Fruit fly (Drosophila melanogaster) S2 (cell line): Measurements from ENCODE around the gene Pdk1.

Experiments used
- CG8478 ChIP-seq: fragments of >200 bp; optimal IDR thresholded peaks from 2 replicates; lab custom pipeline; 2018
- CTCF ChIP-seq, 2 experiments: fragments of >200 bp; optimal IDR thresholded peaks; 2 replicates each; lab custom pipeline; 2018

Gene Pdk1

dm6 chr3L:174501-174900 lies 45.3 kb downstream of the Pdk1 start:
- no peak for TF ChIP-seq CG8478 (lab: Kevin White, UChicago)
- TF ChIP-seq CTCF (optimal IDR thresholded peaks at IDR 0.05; lab: Kevin White, UChicago) = no peak

dm6 chr3L:175949-176348 lies 46.7 kb downstream of the Pdk1 start, which contains the start of gene CG7049:
Gene CG7049, minus strand, starts transcription at chr3L:176228.
- TF ChIP-seq CTCF (optimal IDR thresholded peaks at IDR 0.05; lab: Kevin White, UChicago) (no peak), CG8478 (lab: Kevin White, UChicago) (no peak)

- TF ChIP-seq CG8478 (lab: Kevin White, UChicago) (no peak), CTCF (optimal IDR thresholded peaks at IDR 0.05; lab: Kevin White, UChicago) (no peak)
These were observed 48.7 kb downstream of the Pdk1 start for dm6 chr3L:177938-178337.

dm6 chr3L:178445-178844 lies 49.2 kb downstream of the Pdk1 start:
- TF ChIP-seq CG8478 (lab: Kevin White, UChicago) = no peak
- no peak for TF ChIP-seq CTCF (optimal IDR thresholded peaks at IDR 0.05; lab: Kevin White, UChicago)

- TF ChIP-seq CTCF (optimal IDR thresholded peaks at IDR 0.05; lab: Kevin White, UChicago) = no peak
- TF ChIP-seq CG8478 (lab: Kevin White, UChicago) = no peak
These were observed 49.8 kb downstream of the Pdk1 start, which contains the start of gene Vdup1 for dm6 chr3L:178913-179488. Gene Vdup1, minus strand, starts transcription at chr3L:178963.

- TF ChIP-seq CG8478 (lab: Kevin White, UChicago) (no peak), CTCF (optimal IDR thresholded peaks at IDR 0.05; lab: Kevin White, UChicago) (no peak)
These were observed 50.4 kb downstream of the Pdk1 start, which contains the start of gene CG13875 for dm6 chr3L:179490-180261. Gene CG13875, plus strand, starts transcription at chr3L:179923.

- TF ChIP-seq CG8478 (lab: Kevin White, UChicago) (no peak), CTCF (optimal IDR thresholded peaks at IDR 0.05; lab: Kevin White, UChicago) (no peak)
These were observed 51.0 kb downstream of the Pdk1 start for dm6 chr3L:180262-180543.

- TF ChIP-seq CTCF (optimal IDR thresholded peaks at IDR 0.05; lab: Kevin White, UChicago) (no peak), CG8478 (lab: Kevin White, UChicago) (no peak)
These were observed 55.0 kb downstream of the Pdk1 start, which contains the start of the genes CG34140, Mkp and Mtch for dm6 chr3L:184251-184650. Gene CG34140, minus strand, starts transcription at chr3L:184424. Gene Mkp, minus strand, starts transcription at chr3L:184540. Gene Mtch, plus strand, starts transcription at chr3L:184626.
